Fruit fly (Drosophila melanogaster): ENCODE data around the gene CG34452.

The CG34452 gene

dm6 chr3L:15704250-15704985 lies 16.7 kb upstream of the CG34452 start (continued):
- TF ChIP-seq BtbVII (GFP tag; optimal IDR thresholded peaks at IDR 0.05) = peak; percentile 6
- TF ChIP-seq CG12104 (GFP tag; optimal IDR thresholded peaks at IDR 0.05) = peak; percentile 55
- peak; percentile 14 for TF ChIP-seq Hmr (GFP tag; optimal IDR thresholded peaks at IDR 0.05)
- TF ChIP-seq chif (GFP tag; optimal IDR thresholded peaks at IDR 0.05) = peak; percentile 14 to 31
- TF ChIP-seq CG14710 (tag; optimal IDR thresholded peaks at IDR 0.05) = peak; percentile 84
- TF ChIP-seq ara (GFP tag; IDR thresholded peaks at IDR 0.05) = no peak
- TF ChIP-seq Oli (tag; optimal IDR thresholded peaks at IDR 0.05) = peak; percentile 73
- no peak for TF ChIP-seq slou (GFP tag; optimal IDR thresholded peaks at IDR 0.05)
- no peak for TF ChIP-seq E2f1 (GFP tag; IDR thresholded peaks at IDR 0.05)
- no peak for TF ChIP-seq slbo (GFP tag; IDR thresholded peaks at IDR 0.05)
- TF ChIP-seq dysf (GFP tag; IDR thresholded peaks at IDR 0.05) = peak; percentile 21; the same call in 1 of the 3 replicates
- peak; percentile 81 for TF ChIP-seq gem (tag; optimal IDR thresholded peaks at IDR 0.05)
- TF ChIP-seq fu2 (GFP tag; optimal IDR thresholded peaks at IDR 0.05) = no peak
- no peak for TF ChIP-seq Dref (GFP tag; IDR thresholded peaks at IDR 0.05)
- TF ChIP-seq CG6854 (GFP tag; optimal IDR thresholded peaks at IDR 0.05) = no peak
- TF ChIP-seq tll (GFP tag; optimal IDR thresholded peaks at IDR 0.05) = no peak
- no peak for TF ChIP-seq CG10274 (GFP tag; optimal IDR thresholded peaks at IDR 0.05)
- TF ChIP-seq rib (GFP tag; IDR thresholded peaks at IDR 0.05) = 0 out of 2 replicates have a peak, but pooled peaks have one; percentile 14
- TF ChIP-seq CG14441 (GFP tag; IDR thresholded peaks at IDR 0.05) = no peak
- TF ChIP-seq nerfin-2 (GFP tag; IDR thresholded peaks at IDR 0.05; ENCODE audit: partially characterized antibody) = no peak
- no peak for TF ChIP-seq HHEX (GFP tag; optimal IDR thresholded peaks at IDR 0.05)
- TF ChIP-seq sens-2 (GFP tag; IDR thresholded peaks at IDR 0.05) = no peak
- no peak for TF ChIP-seq pzg (GFP tag; optimal IDR thresholded peaks at IDR 0.05)
- TF ChIP-seq CG30403 (GFP tag; optimal IDR thresholded peaks at IDR 0.05) = peak; percentile 67
- TF ChIP-seq Trl (optimal IDR thresholded peaks at IDR 0.05) = no peak
- no peak for TF ChIP-seq Trl (GFP tag; optimal IDR thresholded peaks at IDR 0.05)
- TF ChIP-seq Usf (GFP tag; optimal IDR thresholded peaks at IDR 0.05) = peak; percentile 2
- no peak for TF ChIP-seq Aef1 (GFP tag; IDR thresholded peaks at IDR 0.05)
- TF ChIP-seq odd (GFP tag; optimal IDR thresholded peaks at IDR 0.05) = peak; percentile 41
- TF ChIP-seq ato (GFP tag; IDR thresholded peaks at IDR 0.05; ENCODE audit: partially characterized antibody) = no peak
- peak; percentile 32; the same call in 1 of the 2 replicates for TF ChIP-seq ssp (GFP tag; IDR thresholded peaks at IDR 0.05)
- TF ChIP-seq Nf-YB (GFP tag; optimal IDR thresholded peaks at IDR 0.05) = peak; percentile 56
- TF ChIP-seq NC2α (GFP tag; optimal IDR thresholded peaks at IDR 0.05) = no peak
- TF ChIP-seq amos (GFP tag; IDR thresholded peaks at IDR 0.05; ENCODE audit: partially characterized antibody) = no peak
- peak; percentile 54 for TF ChIP-seq grn (GFP tag; optimal IDR thresholded peaks at IDR 0.05)
- TF ChIP-seq NFAT (GFP tag; IDR thresholded peaks at IDR 0.05) = no peak
- no peak for TF ChIP-seq Myb (GFP tag; optimal IDR thresholded peaks at IDR 0.05)
- TF ChIP-seq unpg (GFP tag; optimal IDR thresholded peaks at IDR 0.05) = peak; percentile 36
- no peak for TF ChIP-seq tx (GFP tag; optimal IDR thresholded peaks at IDR 0.05)
- TF ChIP-seq Hr51 (GFP tag; optimal IDR thresholded peaks at IDR 0.05) = peak in 1 of 2 experiments; percentile 73
- 0 out of 4 replicates have a peak, but pooled peaks have one; percentile 50 for TF ChIP-seq chinmo (GFP tag; IDR thresholded peaks at IDR 0.05; ENCODE audit: partially characterized antibody)
- peak; percentile 56 for TF ChIP-seq CG10431 (GFP tag; optimal IDR thresholded peaks at IDR 0.05)
- TF ChIP-seq CG4617 (GFP tag; optimal IDR thresholded peaks at IDR 0.05; ENCODE audit: borderline replicate concordance) = no peak
- TF ChIP-seq grau (tag; optimal IDR thresholded peaks at IDR 0.05) = peak; percentile 71
- TF ChIP-seq lab (GFP tag; optimal IDR thresholded peaks at IDR 0.05) = peak; percentile 30
- no peak for TF ChIP-seq gro (GFP tag; optimal IDR thresholded peaks at IDR 0.05)
- TF ChIP-seq gcm2 (GFP tag; optimal IDR thresholded peaks at IDR 0.05) = no peak
- no peak for TF ChIP-seq lov (optimal IDR thresholded peaks at IDR 0.05)
- no peak for TF ChIP-seq lov (GFP tag; IDR thresholded peaks at IDR 0.05)
